Worm (Caenorhabditis elegans) whole organism, mixed stage, embryonic: Measurements from ENCODE around the gene clec-243.

Experiments
- nhr-12 ChIP-seq: fragments of 150-350 bp; optimal IDR thresholded peaks from 2 replicates; lab custom pipeline; 2014; ENCODE audit warnings: missing biosample characterization, missing genetic modification characterization
- nhr-28 ChIP-seq: fragments of 150-350 bp; optimal IDR thresholded peaks from 2 replicates; lab custom pipeline; 2014; ENCODE audit warnings: missing biosample characterization, missing genetic modification characterization
- nhr-76 ChIP-seq: sonication (generic microtip); optimal IDR thresholded peaks from 2 replicates; lab custom pipeline; 2017; ENCODE audit warnings: missing biosample characterization, missing genetic modification characterization
- unc-62 ChIP-seq: fragments of 150-350 bp; optimal IDR thresholded peaks from 2 replicates; lab custom pipeline; 2014; ENCODE audit warnings: missing biosample characterization, missing genetic modification reagents, missing genetic modification characterization
- ztf-11 ChIP-seq: fragments of 150-350 bp; optimal IDR thresholded peaks from 2 replicates; lab custom pipeline; 2014; ENCODE audit warnings: missing biosample characterization, missing genetic modification characterization

DNA sequence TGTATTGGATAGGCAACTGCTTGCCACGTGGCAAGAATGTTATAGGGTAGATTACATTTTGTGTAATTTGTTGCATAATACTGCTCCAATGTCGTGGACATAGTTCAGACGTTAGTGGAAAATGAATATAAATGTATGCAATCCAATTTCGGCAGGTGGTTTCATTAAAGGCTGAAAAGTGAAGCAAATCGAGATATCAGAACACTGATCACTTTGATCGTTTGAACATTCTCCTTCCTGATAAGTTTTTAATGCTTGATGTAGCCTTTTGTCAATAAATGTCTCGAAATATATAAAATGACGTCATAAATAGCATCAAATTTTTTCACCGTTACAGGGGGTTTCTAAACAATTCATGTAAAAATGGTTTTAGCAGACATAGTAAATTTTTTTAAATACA is 28.5 kb downstream of the clec-243 start, which contains the start of gene srh-109:
- no peak for TF ChIP-seq unc-62 (GFP tag; lab: Kevin White, UChicago)
- TF ChIP-seq nhr-76 (tag; lab: Kevin White, UChicago) = no peak
- no peak for TF ChIP-seq nhr-12
- TF ChIP-seq ztf-11 (tag; lab: Kevin White, UChicago) = no peak
- TF ChIP-seq nhr-28 = no peak
